Fruit fly (Drosophila melanogaster): ENCODE measurements around the gene Atx2.

The Atx2 gene

dm6 chr3R:15408131-15408731, at the start of gene Atx2:
Gene Atx2 (plus strand): TSS chr3R:15408423.
- TF ChIP-seq CG17801 (GFP tag; optimal IDR thresholded peaks at IDR 0.05; ENCODE audit: partially characterized antibody) = peak; percentile 28

- TF ChIP-seq CG17801 (GFP tag; optimal IDR thresholded peaks at IDR 0.05; ENCODE audit: partially characterized antibody) = peak; percentile 65
Observed at dm6 chr3R:15361490-15361889, 46.7 kb upstream of the Atx2 start, which contains the start of the genes Cog2 and Trax. Gene Cog2 (minus strand): TSS chr3R:15361657. Gene Trax (plus strand): TSS chr3R:15361692.

- TF ChIP-seq CG17801 (GFP tag; optimal IDR thresholded peaks at IDR 0.05; ENCODE audit: partially characterized antibody) = peak; percentile 10
Observed at dm6 chr3R:15363608-15364007, 44.6 kb upstream of the Atx2 start, which contains the start of gene CG6171. Gene CG6171 (minus strand): TSS chr3R:15363857.

- peak; percentile 6 for TF ChIP-seq CG17801 (GFP tag; optimal IDR thresholded peaks at IDR 0.05; ENCODE audit: partially characterized antibody)
Observed at dm6 chr3R:15366839-15367238, 41.4 kb upstream of the Atx2 start.

- no peak for TF ChIP-seq CG17801 (GFP tag; optimal IDR thresholded peaks at IDR 0.05; ENCODE audit: partially characterized antibody)
Observed at dm6 chr3R:15367477-15367876, 40.7 kb upstream of the Atx2 start, which contains the start of gene CG34404. Gene CG34404 (minus strand): TSS chr3R:15367665.

- no peak for TF ChIP-seq CG17801 (GFP tag; optimal IDR thresholded peaks at IDR 0.05; ENCODE audit: partially characterized antibody)
Observed at dm6 chr3R:15369742-15370141, 38.5 kb upstream of the Atx2 start, which contains the start of gene CG14868. Gene CG14868 (minus strand): TSS chr3R:15369945.

dm6 chr3R:15371833-15372232, 36.4 kb upstream of the Atx2 start, which contains the start of the genes Ccm3 and CG6136:
Gene Ccm3 (plus strand): TSS chr3R:15371957.
Gene CG6136 (minus strand): TSS chr3R:15372212.
- peak; percentile 67 for TF ChIP-seq CG17801 (GFP tag; optimal IDR thresholded peaks at IDR 0.05; ENCODE audit: partially characterized antibody)

- no peak for TF ChIP-seq CG17801 (GFP tag; optimal IDR thresholded peaks at IDR 0.05; ENCODE audit: partially characterized antibody)
Observed at dm6 chr3R:15374397-15374796, 33.8 kb upstream of the Atx2 start, which contains the start of gene Rbp. Gene Rbp (plus strand): TSS chr3R:15374635.

- no peak for TF ChIP-seq CG17801 (GFP tag; optimal IDR thresholded peaks at IDR 0.05; ENCODE audit: partially characterized antibody)
Observed at dm6 chr3R:15375470-15375869, 32.8 kb upstream of the Atx2 start.

dm6 chr3R:15379071-15379470, 29.2 kb upstream of the Atx2 start:
- TF ChIP-seq CG17801 (GFP tag; optimal IDR thresholded peaks at IDR 0.05; ENCODE audit: partially characterized antibody) = no peak

dm6 chr3R:15382851-15383250, 25.4 kb upstream of the Atx2 start, which contains the start of gene h-cup:
Gene h-cup (minus strand): TSS chr3R:15382951.
- TF ChIP-seq CG17801 (GFP tag; optimal IDR thresholded peaks at IDR 0.05; ENCODE audit: partially characterized antibody) = no peak

dm6 chr3R:15393206-15393805, 14.9 kb upstream of the Atx2 start:
- no peak for TF ChIP-seq CG17801 (GFP tag; optimal IDR thresholded peaks at IDR 0.05; ENCODE audit: partially characterized antibody)

dm6 chr3R:15402654-15403053, 5.6 kb upstream of the Atx2 start:
- TF ChIP-seq CG17801 (GFP tag; optimal IDR thresholded peaks at IDR 0.05; ENCODE audit: partially characterized antibody) = no peak

dm6 chr3R:15406393-15406792, 1.8 kb upstream of the Atx2 start:
- no peak for TF ChIP-seq CG17801 (GFP tag; optimal IDR thresholded peaks at IDR 0.05; ENCODE audit: partially characterized antibody)

dm6 chr3R:15407020-15407501, 1.2 kb upstream of the Atx2 start, which contains the start of gene CG6125:
Gene CG6125 (minus strand): TSS chr3R:15407070.
- no peak for TF ChIP-seq CG17801 (GFP tag; optimal IDR thresholded peaks at IDR 0.05; ENCODE audit: partially characterized antibody)
